Fruit fly (Drosophila melanogaster): ENCODE measurements around the gene cal1.

DNA sequence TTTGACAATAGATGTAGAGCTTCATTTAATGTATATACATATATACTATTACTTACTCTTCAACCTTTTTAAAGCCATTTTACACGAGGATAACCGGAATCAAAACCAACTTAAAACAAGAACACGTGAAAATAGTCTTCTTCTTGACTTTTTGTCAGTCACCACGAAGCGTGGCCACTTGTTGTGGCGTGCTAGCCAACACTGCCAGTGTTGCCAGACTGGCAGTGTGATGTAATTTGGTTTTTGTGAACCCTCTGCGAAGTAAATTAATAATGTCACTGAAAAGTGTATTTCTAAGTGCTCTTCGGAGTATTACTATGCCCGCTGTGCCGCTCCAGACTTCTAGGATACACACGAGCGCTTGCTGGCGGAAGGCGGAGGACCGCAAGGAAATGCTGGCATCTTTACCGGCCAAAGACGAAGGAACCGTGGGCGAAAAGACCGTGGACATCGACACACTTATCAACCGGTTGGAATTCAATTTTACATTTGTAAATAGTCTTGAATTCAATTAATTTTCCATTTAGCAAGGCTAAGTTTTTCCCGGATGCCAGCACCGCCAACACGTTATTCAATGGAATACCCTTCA lies 15.5 kb upstream of the cal1 start, which contains the start of the genes Ns1 and mRpS11:
- no peak for TF ChIP-seq CG14965 (GFP tag; optimal IDR thresholded peaks at IDR 0.05; ENCODE audit: borderline replicate concordance)
- peak; percentile 47 for TF ChIP-seq grau (tag; optimal IDR thresholded peaks at IDR 0.05)

Measured in whole organism, embryonic.